Worm (Caenorhabditis elegans): ENCODE data around the gene F07C3.16.

The F07C3.16 gene

ce11 chrV:9222819-9223218 lies 34.5 kb downstream of the F07C3.16 start:
- no peak for TF ChIP-seq nhr-129 (tag; optimal IDR thresholded peaks at IDR 0.05)
- no peak for TF ChIP-seq F13H6.1 (tag; optimal IDR thresholded peaks at IDR 0.05)
- no peak for TF ChIP-seq nhr-11 (tag; optimal IDR thresholded peaks at IDR 0.05)
- no peak for TF ChIP-seq ztf-1 (GFP tag; conservative IDR thresholded peaks at IDR 0.05)
- no peak for TF ChIP-seq mdl-1 (tag; optimal IDR thresholded peaks at IDR 0.05)
- TF ChIP-seq unc-62 (GFP tag; optimal IDR thresholded peaks at IDR 0.05): no peak
- TF ChIP-seq nhr-25 (tag; optimal IDR thresholded peaks at IDR 0.05): no peak
- TF ChIP-seq C34F6.9 (tag; optimal IDR thresholded peaks at IDR 0.05): no peak

- TF ChIP-seq elt-3 (tag; optimal IDR thresholded peaks at IDR 0.05) (no peak), C34F6.9 (tag; optimal IDR thresholded peaks at IDR 0.05) (no peak), nhr-10 (tag; optimal IDR thresholded peaks at IDR 0.05) (no peak), lin-11 (tag; optimal IDR thresholded peaks at IDR 0.05) (no peak), ztf-1 (GFP tag; conservative IDR thresholded peaks at IDR 0.05) (no peak), lin-13 (GFP tag; optimal IDR thresholded peaks at IDR 0.05) (no peak), blmp-1 (tag; optimal IDR thresholded peaks at IDR 0.05; ENCODE audit: insufficient read depth) (no peak), elt-1 (tag; optimal IDR thresholded peaks at IDR 0.05) (no peak), ztf-4 (tag; optimal IDR thresholded peaks at IDR 0.05) (no peak), sem-4 (tag; optimal IDR thresholded peaks at IDR 0.05) (no peak), zag-1 (tag; optimal IDR thresholded peaks at IDR 0.05) (no peak), Y55F3AM.14 (GFP tag; optimal IDR thresholded peaks at IDR 0.05) (no peak), snpc-4 (tag; optimal IDR thresholded peaks at IDR 0.05) (no peak), ceh-16 (tag; optimal IDR thresholded peaks at IDR 0.05) (no peak), egl-27 (tag; optimal IDR thresholded peaks at IDR 0.05) (no peak), unc-55 (GFP tag; optimal IDR thresholded peaks at IDR 0.05) (no peak), ztf-11 (tag; optimal IDR thresholded peaks at IDR 0.05) (no peak), peb-1 (tag; optimal IDR thresholded peaks at IDR 0.05) (no peak), nhr-6 (tag; optimal IDR thresholded peaks at IDR 0.05) (no peak)
Measured at ce11 chrV:9221566-9221965, 35.8 kb downstream of the F07C3.16 start, which contains the start of gene grd-6. Gene grd-6 (plus strand): TSS chrV:9221866.

- TF ChIP-seq elt-3 (tag; optimal IDR thresholded peaks at IDR 0.05) (no peak), Y55F3AM.14 (GFP tag; optimal IDR thresholded peaks at IDR 0.05) (no peak), unc-39 (tag; optimal IDR thresholded peaks at IDR 0.05) (no peak), C34F6.9 (tag; optimal IDR thresholded peaks at IDR 0.05) (peak; percentile 59), mdl-1 (tag; optimal IDR thresholded peaks at IDR 0.05) (no peak), nhr-21 (tag; optimal IDR thresholded peaks at IDR 0.05) (no peak), lin-13 (GFP tag; optimal IDR thresholded peaks at IDR 0.05) (peak; percentile 50), gmeb-1 (tag; optimal IDR thresholded peaks at IDR 0.05) (peak; percentile 85), nhr-237 (tag; optimal IDR thresholded peaks at IDR 0.05) (no peak), lin-11 (tag; optimal IDR thresholded peaks at IDR 0.05) (peak; percentile 22), ceh-16 (tag; optimal IDR thresholded peaks at IDR 0.05) (no peak), nhr-129 (tag; optimal IDR thresholded peaks at IDR 0.05) (peak; percentile 49), lsy-2 (tag; optimal IDR thresholded peaks at IDR 0.05) (peak in 1 of 2 experiments; percentile 63), unc-55 (GFP tag; optimal IDR thresholded peaks at IDR 0.05) (peak; percentile 79), fos-1 (tag; optimal IDR thresholded peaks at IDR 0.05) (peak; percentile 34), crh-2 (tag; optimal IDR thresholded peaks at IDR 0.05) (peak; percentile 57), F13H6.1 (tag; optimal IDR thresholded peaks at IDR 0.05) (peak; percentile 23), sma-9 (GFP tag; optimal IDR thresholded peaks at IDR 0.05) (peak; percentile 58), sma-9 (tag; optimal IDR thresholded peaks at IDR 0.05) (no peak)
Measured at ce11 chrV:9220444-9220843, 36.9 kb downstream of the F07C3.16 start.

- no peak for TF ChIP-seq sma-3 (GFP tag; optimal IDR thresholded peaks at IDR 0.05)
- no peak for TF ChIP-seq crh-2 (tag; optimal IDR thresholded peaks at IDR 0.05)
- TF ChIP-seq nhr-129 (tag; optimal IDR thresholded peaks at IDR 0.05): no peak
- TF ChIP-seq nhr-12 (tag; optimal IDR thresholded peaks at IDR 0.05): no peak
- TF ChIP-seq F13H6.1 (tag; optimal IDR thresholded peaks at IDR 0.05): no peak
- no peak for TF ChIP-seq nhr-237 (tag; optimal IDR thresholded peaks at IDR 0.05)
- TF ChIP-seq aly-2 (tag; optimal IDR thresholded peaks at IDR 0.05): no peak
- no peak for TF ChIP-seq mab-5 (tag; optimal IDR thresholded peaks at IDR 0.05)
- no peak for TF ChIP-seq alr-1 (tag; optimal IDR thresholded peaks at IDR 0.05)
- no peak for TF ChIP-seq C34F6.9 (tag; optimal IDR thresholded peaks at IDR 0.05)
- no peak for TF ChIP-seq lin-39 (tag; optimal IDR thresholded peaks at IDR 0.05)
- no peak for TF ChIP-seq elt-1 (tag; optimal IDR thresholded peaks at IDR 0.05)
- TF ChIP-seq lin-11 (tag; optimal IDR thresholded peaks at IDR 0.05): no peak
- TF ChIP-seq R02D3.7 (tag; optimal IDR thresholded peaks at IDR 0.05): no peak
- no peak for TF ChIP-seq nhr-23 (tag; optimal IDR thresholded peaks at IDR 0.05)
- TF ChIP-seq nhr-25 (tag; optimal IDR thresholded peaks at IDR 0.05): no peak
- no peak for TF ChIP-seq ztf-11 (tag; optimal IDR thresholded peaks at IDR 0.05)
- TF ChIP-seq dmd-4 (tag; optimal IDR thresholded peaks at IDR 0.05): no peak
Measured at ce11 chrV:9219390-9219733, 38.0 kb downstream of the F07C3.16 start.

Data from whole organism, L2 larva.